Worm (Caenorhabditis elegans) whole organism, L1 larva: ENCODE results near the gene F25G6.1.

ENCODE experiments used
- aha-1 ChIP-seq: fragments of 150-350 bp; optimal IDR thresholded peaks from 2 replicates; lab custom pipeline; 2014; ENCODE audit warnings: missing biosample characterization, missing genetic modification characterization
- aly-2 ChIP-seq: fragments of 150-350 bp; optimal IDR thresholded peaks from 2 replicates; lab custom pipeline; 2014; ENCODE audit warnings: missing biosample characterization, missing genetic modification characterization
- ces-1 ChIP-seq: fragments of 150-350 bp; optimal IDR thresholded peaks from 2 replicates; lab custom pipeline; 2014; ENCODE audit warnings: missing biosample characterization, missing genetic modification reagents, missing genetic modification characterization
- elt-3 ChIP-seq, 6 experiments: fragments of 150-350 bp in 1 of 6; sonication (generic microtip); optimal IDR thresholded peaks; 2 replicates each; lab custom pipeline; 2017 to 2018; ENCODE audit warnings: missing biosample characterization in 6 of 6, missing genetic modification characterization in 6 of 6, inconsistent platforms in 1 of 6
- fkh-8 ChIP-seq: sonication (generic microtip); optimal IDR thresholded peaks from 2 replicates; lab custom pipeline; 2016; ENCODE audit warnings: mild to moderate bottlenecking, missing genetic modification characterization, missing compliant biosample characterization
- lir-3 ChIP-seq: sonication (generic microtip); optimal IDR thresholded peaks from 2 replicates; lab custom pipeline; 2016; ENCODE audit warnings: mild to moderate bottlenecking, missing genetic modification characterization, moderate library complexity, missing compliant biosample characterization; ENCODE audit not compliant: poor library complexity
- lsy-2 ChIP-seq, 2 experiments: fragments of 150-350 bp; optimal IDR thresholded peaks; 2 replicates each; lab custom pipeline; 2014; ENCODE audit warnings: missing biosample characterization in 2 of 2, missing genetic modification characterization in 2 of 2
- nhr-77 ChIP-seq: fragments of 150-350 bp; optimal IDR thresholded peaks from 2 replicates; lab custom pipeline; 2014; ENCODE audit warnings: missing biosample characterization, missing genetic modification characterization
- snpc-4 ChIP-seq: fragments of 150-350 bp; optimal IDR thresholded peaks from 2 replicates; lab custom pipeline; 2014; ENCODE audit warnings: missing biosample characterization, missing genetic modification characterization
- unc-62 ChIP-seq: fragments of 150-350 bp; optimal IDR thresholded peaks from 2 replicates; lab custom pipeline; 2014; ENCODE audit warnings: missing biosample characterization, missing genetic modification reagents, missing genetic modification characterization
- ztf-11 ChIP-seq, 2 experiments: sonication (generic microtip); optimal IDR thresholded peaks; 2 replicates each; lab custom pipeline; 2016 to 2017; ENCODE audit warnings: missing genetic modification characterization in 2 of 2, missing biosample characterization in 1 of 2, missing compliant biosample characterization in 1 of 2

DNA sequence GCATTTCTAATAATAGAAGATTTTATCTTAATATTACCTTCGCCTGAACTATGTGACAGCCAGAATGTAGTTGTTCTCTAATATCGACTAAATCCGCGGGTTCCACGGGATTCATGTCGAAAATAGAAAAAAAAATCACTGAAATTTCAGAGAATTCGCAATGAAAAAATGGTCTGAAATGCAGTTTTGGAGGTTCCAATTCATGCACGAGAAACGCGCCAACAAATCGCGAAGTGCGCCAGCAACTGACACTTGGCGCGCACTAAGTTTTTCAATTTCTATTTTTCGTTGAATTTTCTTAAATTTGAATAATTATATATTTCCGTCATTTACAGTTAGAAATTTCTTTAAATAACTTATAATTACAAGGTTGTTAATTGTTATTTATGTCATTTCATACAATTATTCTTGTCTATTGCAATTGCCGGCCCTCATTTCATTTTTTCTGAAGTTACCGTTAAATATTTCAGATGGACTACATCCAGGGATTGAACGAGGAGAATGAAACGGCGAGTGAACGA, 5.0 kb upstream of the F25G6.1 start, which contains the start of the genes F25G6.9 and symk-1:
- TF ChIP-seq aha-1 (tag; lab: Kevin White, UChicago) = no peak
- peak in 1 of 2 experiments; percentile 41 for TF ChIP-seq ztf-11 (tag; optimal IDR thresholded peaks at IDR 0.05; lab: Kevin White, UChicago)
- TF ChIP-seq unc-62 = no peak
- peak; percentile 47 for TF ChIP-seq lir-3 (tag; lab: Kevin White, UChicago)
- no peak for TF ChIP-seq nhr-77
- peak; percentile 72 to 82 for TF ChIP-seq lsy-2 (tag; optimal IDR thresholded peaks at IDR 0.05; lab: Kevin White, UChicago)
- TF ChIP-seq aly-2 (tag; lab: Kevin White, UChicago) = peak; percentile 56
- TF ChIP-seq elt-3 (tag; optimal IDR thresholded peaks at IDR 0.05; lab: Kevin White, UChicago) = peak in 2 of 6 experiments; percentile 13 to 17
- TF ChIP-seq ces-1 (GFP tag; lab: Kevin White, UChicago) = no peak
- peak; percentile 9 for TF ChIP-seq fkh-8
- peak; percentile 75 for TF ChIP-seq snpc-4 (tag; lab: Kevin White, UChicago)
